Worm (Caenorhabditis elegans) whole organism, early embryonic: ENCODE results near the gene C05B5.8.

Experiments used
- tbx-11 ChIP-seq: fragments of 200-800 bp; sonication (Bioruptor generic); IDR thresholded peaks from 2 replicates; pipeline ENCODE4 v1.3.6; 2022; ENCODE audit warnings: missing genetic modification characterization, missing compliant biosample characterization
- tra-4 ChIP-seq: sonication (generic microtip); optimal IDR thresholded peaks from 2 replicates; lab custom pipeline; 2017; ENCODE audit warnings: missing genetic modification characterization, missing compliant biosample characterization

DNA sequence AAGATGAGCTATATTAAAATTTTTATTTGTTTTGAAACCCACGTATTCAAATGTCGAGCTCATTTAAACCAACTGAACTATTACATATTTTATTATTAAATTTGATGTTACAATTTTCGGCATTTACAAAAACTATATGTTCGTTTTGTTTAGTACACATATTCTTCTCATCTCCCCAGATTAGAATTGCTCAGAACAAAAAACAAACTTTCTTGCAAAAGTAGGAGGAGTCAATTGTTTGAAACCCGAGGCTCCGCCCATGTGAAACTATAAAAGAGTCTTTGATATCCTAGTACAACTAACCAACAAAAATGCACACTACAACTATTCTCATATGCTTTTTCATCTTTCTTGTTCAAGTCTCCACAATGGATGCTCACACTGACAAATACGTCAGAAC is 19.4 kb upstream of the C05B5.8 start, which contains the start of gene ins-22:
- TF ChIP-seq tbx-11 (GFP tag; lab: Robert Waterston, UW) (no peak), tra-4 (no peak)
